Worm (Caenorhabditis elegans) whole organism, late embryonic: ENCODE measurements around the gene fbxc-33.
"Not testable (repeated sequence)": the region's sequence is repeated elsewhere in the genome, so short reads cannot be mapped to it uniquely, and the experiment has no call there.

Source experiments
- K09A11.1 ChIP-seq: sonication (generic microtip); optimal IDR thresholded peaks from 2 replicates; lab custom pipeline; 2017; ENCODE audit warnings: antibody characterized with exemption, mild to moderate bottlenecking, missing genetic modification characterization, missing compliant biosample characterization; ENCODE audit not compliant: insufficient read depth
- Y22D7AL.16 ChIP-seq: sonication (generic microtip); optimal IDR thresholded peaks from 2 replicates; lab custom pipeline; 2016; ENCODE audit warnings: missing genetic modification characterization, missing compliant biosample characterization
- ama-1 ChIP-seq: fragments of 150-350 bp; optimal IDR thresholded peaks from 2 replicates; lab custom pipeline; 2014
- ceh-14 ChIP-seq: sonication (generic microtip); optimal IDR thresholded peaks from 2 replicates; lab custom pipeline; 2016; ENCODE audit warnings: missing genotype, missing genetic modification characterization, missing compliant biosample characterization
- ceh-19 ChIP-seq: fragments of 200-800 bp; sonication (Bioruptor generic); optimal IDR thresholded peaks from 2 replicates; lab custom pipeline; 2018; ENCODE audit warnings: mild to moderate bottlenecking, missing genetic modification characterization, missing compliant biosample characterization
- ceh-2 ChIP-seq: sonication (generic microtip); optimal IDR thresholded peaks from 2 replicates; lab custom pipeline; 2016; ENCODE audit warnings: missing genotype, missing genetic modification characterization, missing compliant biosample characterization
- ceh-22 ChIP-seq: sonication (generic microtip); optimal IDR thresholded peaks from 2 replicates; lab custom pipeline; 2017; ENCODE audit warnings: missing biosample characterization, missing genetic modification characterization
- ceh-30 ChIP-seq: fragments of 150-350 bp; optimal IDR thresholded peaks from 2 replicates; lab custom pipeline; 2014; ENCODE audit warnings: missing biosample characterization, missing genetic modification characterization
- ceh-31 ChIP-seq: sonication (generic microtip); optimal IDR thresholded peaks from 2 replicates; lab custom pipeline; 2016; ENCODE audit warnings: missing genetic modification characterization, missing compliant biosample characterization
- ceh-34 ChIP-seq: sonication (generic microtip); optimal IDR thresholded peaks from 2 replicates; lab custom pipeline; 2016; ENCODE audit warnings: mild to moderate bottlenecking, missing genetic modification characterization, missing compliant biosample characterization
- ceh-45 ChIP-seq: fragments of 200-800 bp; sonication (Bioruptor generic); IDR thresholded peaks from 2 replicates; pipeline ENCODE4 v1.3.6; 2022; ENCODE audit warnings: missing genetic modification reagents, missing genetic modification characterization, missing compliant biosample characterization
- ceh-48 ChIP-seq: sonication (generic microtip); optimal IDR thresholded peaks from 2 replicates; lab custom pipeline; 2016; ENCODE audit warnings: missing genetic modification characterization, inconsistent platforms, missing compliant biosample characterization
- che-1 ChIP-seq: sonication (generic microtip); optimal IDR thresholded peaks from 2 replicates; lab custom pipeline; 2016; ENCODE audit warnings: mild to moderate bottlenecking, missing genetic modification characterization, missing compliant biosample characterization
- dmd-4 ChIP-seq: sonication (generic microtip); optimal IDR thresholded peaks from 2 replicates; lab custom pipeline; 2016; ENCODE audit warnings: borderline replicate concordance, missing genetic modification characterization, missing compliant biosample characterization
- ets-4 ChIP-seq: sonication (generic microtip); optimal IDR thresholded peaks from 2 replicates; lab custom pipeline; 2016; ENCODE audit warnings: missing genetic modification characterization, missing compliant biosample characterization
- eyg-1 ChIP-seq: sonication (generic microtip); optimal IDR thresholded peaks from 2 replicates; lab custom pipeline; 2016; ENCODE audit warnings: missing genotype, missing genetic modification characterization, missing compliant biosample characterization
- gmeb-2 ChIP-seq: sonication (generic microtip); optimal IDR thresholded peaks from 2 replicates; lab custom pipeline; 2016; ENCODE audit warnings: missing genetic modification characterization, inconsistent platforms, missing compliant biosample characterization
- hlh-15 ChIP-seq: sonication (generic microtip); optimal IDR thresholded peaks from 2 replicates; lab custom pipeline; 2016; ENCODE audit warnings: missing genetic modification characterization, missing compliant biosample characterization
- hlh-30 ChIP-seq: sonication (generic microtip); optimal IDR thresholded peaks from 2 replicates; lab custom pipeline; 2017; ENCODE audit warnings: antibody characterized with exemption, missing genetic modification characterization, missing compliant biosample characterization; ENCODE audit not compliant: insufficient read depth
- hlh-8 ChIP-seq: sonication (generic microtip); optimal IDR thresholded peaks from 2 replicates; lab custom pipeline; 2016; ENCODE audit warnings: missing genotype, missing genetic modification characterization, missing compliant biosample characterization
- lim-6 ChIP-seq: sonication (generic microtip); optimal IDR thresholded peaks from 2 replicates; lab custom pipeline; 2016; ENCODE audit warnings: missing genetic modification characterization, missing compliant biosample characterization
- lin-11 ChIP-seq: fragments of 200-800 bp; sonication (Bioruptor generic); optimal IDR thresholded peaks from 2 replicates; lab custom pipeline; 2018; ENCODE audit warnings: mild to moderate bottlenecking, missing genetic modification characterization, missing compliant biosample characterization
- madf-2 ChIP-seq: sonication (generic microtip); optimal IDR thresholded peaks from 2 replicates; lab custom pipeline; 2017; ENCODE audit warnings: missing genetic modification characterization, missing compliant biosample characterization
- mec-3 ChIP-seq: sonication (generic microtip); optimal IDR thresholded peaks from 2 replicates; lab custom pipeline; 2016; ENCODE audit warnings: borderline replicate concordance, missing genetic modification characterization, missing compliant biosample characterization
- nhr-232 ChIP-seq: sonication (generic microtip); optimal IDR thresholded peaks from 2 replicates; lab custom pipeline; 2016; ENCODE audit warnings: missing genetic modification characterization, missing compliant biosample characterization
- npax-4 ChIP-seq: sonication (generic microtip); optimal IDR thresholded peaks from 2 replicates; lab custom pipeline; 2016; ENCODE audit warnings: missing genetic modification characterization, missing compliant biosample characterization
- ref-2 ChIP-seq: sonication (generic microtip); optimal IDR thresholded peaks from 2 replicates; lab custom pipeline; 2016; ENCODE audit warnings: missing genetic modification characterization, missing compliant biosample characterization
- rnt-1 ChIP-seq: sonication (generic microtip); optimal IDR thresholded peaks from 2 replicates; lab custom pipeline; 2016; ENCODE audit warnings: missing genetic modification characterization, missing compliant biosample characterization
- sdc-2 ChIP-seq: sonication (generic microtip); optimal IDR thresholded peaks from 2 replicates; lab custom pipeline; 2016; ENCODE audit warnings: missing genotype, missing genetic modification characterization, missing compliant biosample characterization
- sox-2 ChIP-seq: fragments of 200-800 bp; sonication (Bioruptor generic); IDR thresholded peaks from 2 replicates; pipeline ENCODE4 v1.3.6; 2022; ENCODE audit warnings: missing genetic modification reagents, missing genetic modification characterization, missing compliant biosample characterization
- sox-4 ChIP-seq: sonication (generic microtip); optimal IDR thresholded peaks from 2 replicates; lab custom pipeline; 2017; ENCODE audit warnings: mild to moderate bottlenecking, missing genetic modification characterization, inconsistent platforms, missing compliant biosample characterization
- syd-9 ChIP-seq: sonication (generic microtip); optimal IDR thresholded peaks from 2 replicates; lab custom pipeline; 2016; ENCODE audit warnings: mild to moderate bottlenecking, missing genetic modification characterization, moderate library complexity, missing compliant biosample characterization
- tbx-7 ChIP-seq: sonication (generic microtip); optimal IDR thresholded peaks from 2 replicates; lab custom pipeline; 2016; ENCODE audit warnings: missing genotype, missing genetic modification characterization, missing compliant biosample characterization
- unc-3 ChIP-seq, 2 experiments: fragments of 200-800 bp in 1 of 2; sonication (Bioruptor generic) in 1 of 2; sonication (generic microtip) in 1 of 2; conservative IDR thresholded peaks in 1 of 2; optimal IDR thresholded peaks in 1 of 2; 2 replicates each; pipeline versions ENCODE4 v1.3.6 to Lab custom; 2016 to 2022; ENCODE audit warnings: missing compliant biosample characterization in 2 of 2, missing genetic modification characterization in 2 of 2, missing genetic modification reagents in 1 of 2
- unc-55 ChIP-seq: sonication (generic microtip); optimal IDR thresholded peaks from 2 replicates; lab custom pipeline; 2017; ENCODE audit warnings: missing biosample characterization, missing genetic modification reagents, missing genetic modification characterization
- unc-86 ChIP-seq: sonication (generic microtip); optimal IDR thresholded peaks from 2 replicates; lab custom pipeline; 2016; ENCODE audit warnings: missing genetic modification characterization, missing compliant biosample characterization
- zip-5 ChIP-seq: sonication (generic microtip); optimal IDR thresholded peaks from 2 replicates; lab custom pipeline; 2016; ENCODE audit warnings: missing genetic modification characterization, missing compliant biosample characterization
- ztf-16 ChIP-seq: sonication (generic microtip); optimal IDR thresholded peaks from 2 replicates; lab custom pipeline; 2017; ENCODE audit warnings: missing genetic modification characterization, missing compliant biosample characterization

Gene fbxc-33

DNA sequence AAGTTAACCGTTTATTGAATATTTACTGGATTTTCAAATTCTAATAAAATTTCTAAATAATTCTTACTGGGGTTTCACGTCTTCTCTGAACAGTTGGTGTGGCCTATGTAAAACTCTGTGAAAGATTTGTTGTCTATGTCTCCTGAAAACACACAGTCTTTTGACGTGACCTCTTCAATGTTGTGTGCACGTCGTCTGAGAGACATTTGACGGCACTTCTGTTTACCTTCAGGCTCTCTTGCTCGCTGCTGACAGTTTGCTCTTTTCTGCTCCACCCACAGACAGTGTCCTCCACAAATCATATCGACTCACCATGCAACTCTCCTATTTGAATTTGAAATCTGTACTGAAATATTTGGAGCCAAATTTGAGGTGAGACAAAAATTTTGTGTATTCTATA lies 17.4 kb downstream of the fbxc-33 start, which contains the start of gene fbxc-34:
Gene fbxc-34 (plus strand): TSS at position 301 of the 400 bp plus-strand sequence.
- TF ChIP-seq ceh-34 (tag; lab: Kevin White, UChicago); ceh-45; sox-2 (GFP tag; lab: Robert Waterston, UW): not testable (repeated sequence)

DNA sequence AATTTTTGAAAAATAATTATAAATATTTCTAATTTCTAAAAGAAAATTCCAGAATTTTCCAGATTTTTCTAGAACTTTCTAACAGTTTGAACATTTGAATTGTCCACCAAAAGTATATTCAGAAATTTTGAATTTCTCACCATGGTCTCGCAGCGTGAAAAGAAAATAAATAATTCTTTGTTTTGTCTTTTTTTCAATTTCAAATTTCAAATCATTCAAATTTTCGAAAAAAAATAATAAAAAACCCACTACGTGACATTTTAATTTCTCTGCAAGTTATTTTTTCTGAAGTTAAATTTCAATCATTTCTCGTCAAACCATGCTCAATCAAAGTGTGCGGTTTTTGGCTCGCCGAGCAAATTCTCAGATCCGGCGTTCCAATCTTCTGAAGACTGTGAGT lies 19.2 kb downstream of the fbxc-33 start, which contains the start of gene acs-15:
Gene acs-15 (plus strand): TSS at position 301 of the 400 bp plus-strand sequence.
- TF ChIP-seq K09A11.1 (tag; lab: Kevin White, UChicago), result no peak
- no peak for TF ChIP-seq Y22D7AL.16 (tag; lab: Kevin White, UChicago)
- no peak for TF ChIP-seq unc-3 (GFP tag; conservative IDR thresholded peaks at IDR 0.05; lab: Robert Waterston, UW)
- no peak for TF ChIP-seq unc-3 (tag; optimal IDR thresholded peaks at IDR 0.05; lab: Kevin White, UChicago)
- no peak for TF ChIP-seq npax-4 (tag; lab: Kevin White, UChicago)
- TF ChIP-seq zip-5 (tag; lab: Kevin White, UChicago), result no peak
- TF ChIP-seq hlh-15 (tag; lab: Kevin White, UChicago), result no peak
- no peak for TF ChIP-seq sdc-2 (tag; lab: Kevin White, UChicago)
- no peak for TF ChIP-seq ceh-48 (tag; lab: Kevin White, UChicago)
- TF ChIP-seq dmd-4 (tag; lab: Kevin White, UChicago), result no peak
- TF ChIP-seq madf-2 (tag; lab: Kevin White, UChicago), result no peak
- no peak for TF ChIP-seq lim-6
- TF ChIP-seq hlh-8 (tag; lab: Kevin White, UChicago), result no peak
- TF ChIP-seq gmeb-2 (tag; lab: Kevin White, UChicago), result no peak
- no peak for TF ChIP-seq sox-4 (tag; lab: Kevin White, UChicago)
- no peak for TF ChIP-seq ceh-30
- no peak for TF ChIP-seq lin-11
- no peak for TF ChIP-seq mec-3 (tag; lab: Kevin White, UChicago)
- TF ChIP-seq unc-86 (tag; lab: Kevin White, UChicago), result no peak

DNA sequence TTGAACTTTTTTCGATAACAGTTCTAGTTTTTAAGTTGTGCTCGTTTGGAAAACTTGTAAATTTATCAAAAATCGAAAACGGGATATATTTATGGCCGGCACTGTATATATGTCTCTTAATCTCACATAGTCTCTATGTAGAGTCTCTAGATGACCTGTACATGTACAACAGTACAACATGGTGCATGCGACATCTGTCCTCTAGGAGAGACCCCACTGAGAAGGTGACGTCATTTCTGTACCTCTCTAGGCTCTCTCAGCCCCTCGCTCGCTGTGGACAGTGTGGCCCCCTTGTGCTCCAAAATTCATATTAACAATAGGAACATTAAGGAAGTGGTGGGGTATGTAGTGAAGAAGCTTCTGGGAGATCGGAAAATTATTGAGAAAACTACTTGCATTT lies 23.8 kb downstream of the fbxc-33 start:
- TF ChIP-seq hlh-30, result no peak
- no peak for TF ChIP-seq sdc-2 (tag; lab: Kevin White, UChicago)
- TF ChIP-seq ref-2 (tag; lab: Kevin White, UChicago), result peak; percentile 83
- no peak for TF ChIP-seq che-1 (tag; lab: Kevin White, UChicago)
- TF ChIP-seq tbx-7 (tag; lab: Kevin White, UChicago), result no peak
- no peak for TF ChIP-seq ceh-2 (tag; lab: Kevin White, UChicago)

DNA sequence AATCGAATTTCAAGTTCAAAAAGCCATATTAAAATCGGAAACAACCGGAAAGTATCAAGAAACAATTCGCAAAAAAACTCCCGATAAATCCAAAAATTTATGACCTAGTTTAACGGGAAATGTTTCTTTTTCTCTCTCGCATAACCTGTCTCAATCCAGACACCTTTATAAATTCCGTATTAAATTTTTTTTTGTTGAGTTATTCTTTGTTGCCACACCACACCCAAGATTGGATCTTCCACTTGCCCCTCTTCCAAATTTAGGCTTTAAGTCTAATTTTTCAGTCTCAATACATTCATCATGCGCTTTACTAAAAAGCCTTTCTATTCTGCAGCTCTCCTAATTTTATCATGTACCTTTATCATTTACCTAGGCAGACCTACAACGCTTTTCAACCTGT lies 25.1 kb downstream of the fbxc-33 start, which contains the start of gene R07C3.3:
Gene R07C3.3 (plus strand): TSS at position 301 of the 400 bp plus-strand sequence.
- TF ChIP-seq ets-4 (tag; lab: Kevin White, UChicago) (no peak), rnt-1 (tag; lab: Kevin White, UChicago) (no peak), hlh-30 (no peak), nhr-232 (tag; lab: Kevin White, UChicago) (no peak), lin-11 (no peak)
- TF ChIP-seq, all 69 proteins: peak for 0

DNA sequence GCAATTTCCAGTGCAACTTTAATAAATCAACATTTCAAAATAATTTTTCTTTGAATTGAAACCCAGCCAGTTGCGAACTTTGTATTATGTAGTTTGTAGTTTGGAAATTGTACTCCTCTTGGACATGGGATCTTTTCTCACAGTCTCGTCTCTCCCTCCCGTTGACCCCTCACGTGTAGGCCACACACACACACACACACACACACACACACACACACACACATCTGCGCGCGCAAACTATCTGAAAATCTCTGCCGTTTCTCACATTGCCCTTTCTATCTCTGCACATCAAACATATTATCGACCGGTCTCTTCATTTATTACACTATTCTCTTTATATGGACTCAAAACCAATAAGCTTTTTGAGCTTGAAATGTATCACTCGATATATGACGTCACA lies 27.3 kb downstream of the fbxc-33 start, which contains the start of gene fbxc-36:
Gene fbxc-36 (plus strand): TSS at position 205 of the 400 bp plus-strand sequence.
- TF ChIP-seq ama-1 (lab: Kevin White, UChicago) (no peak), tbx-7 (tag; lab: Kevin White, UChicago) (no peak), hlh-15 (tag; lab: Kevin White, UChicago) (no peak), hlh-30 (peak; percentile 48)

DNA sequence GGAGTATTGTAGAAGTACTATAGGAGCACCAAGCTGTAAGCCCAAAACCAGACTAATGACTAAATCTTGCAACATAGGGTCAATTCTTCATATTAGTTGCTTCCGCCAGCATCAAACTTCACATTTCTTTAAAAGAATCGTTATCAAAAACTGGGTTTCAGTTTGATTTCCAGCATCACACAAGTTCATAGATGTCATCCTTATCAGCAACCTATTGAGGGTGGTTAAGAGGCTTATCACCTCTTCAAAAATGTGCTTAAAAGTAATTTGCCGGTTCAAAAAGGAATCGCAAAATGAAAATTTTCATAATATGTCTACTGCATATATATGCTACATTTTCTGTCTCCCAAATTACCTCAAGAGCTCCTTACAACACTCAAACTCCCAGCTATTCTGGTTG lies 30.3 kb downstream of the fbxc-33 start, which contains the start of gene clec-43:
Gene clec-43 (plus strand): TSS at position 294 of the 400 bp plus-strand sequence.
- TF ChIP-seq ceh-22 (tag; lab: Kevin White, UChicago), result no peak
- TF ChIP-seq ceh-14, result no peak
- no peak for TF ChIP-seq tbx-7 (tag; lab: Kevin White, UChicago)
- no peak for TF ChIP-seq syd-9 (tag; lab: Kevin White, UChicago)
- no peak for TF ChIP-seq nhr-232 (tag; lab: Kevin White, UChicago)
- no peak for TF ChIP-seq eyg-1 (tag; lab: Kevin White, UChicago)
- TF ChIP-seq ceh-19 (GFP tag; lab: Kevin White, UChicago), result no peak
- no peak for TF ChIP-seq hlh-30
- no peak for TF ChIP-seq ceh-48 (tag; lab: Kevin White, UChicago)
- TF ChIP-seq zip-5 (tag; lab: Kevin White, UChicago), result no peak
- no peak for TF ChIP-seq ztf-16 (tag; lab: Kevin White, UChicago)
- TF ChIP-seq hlh-8 (tag; lab: Kevin White, UChicago), result no peak
- TF ChIP-seq ceh-31 (tag; lab: Kevin White, UChicago), result no peak
- no peak for TF ChIP-seq Y22D7AL.16 (tag; lab: Kevin White, UChicago)
- TF ChIP-seq unc-55 (GFP tag; lab: Kevin White, UChicago), result no peak
